Worm (Caenorhabditis elegans) whole organism, L2 larva: ENCODE data around the gene K10B2.4.

ENCODE experiments used
- C34F6.9 ChIP-seq: fragments of 150-350 bp; optimal IDR thresholded peaks from 2 replicates; lab custom pipeline; 2014; ENCODE audit warnings: missing biosample characterization, missing genetic modification characterization
- F13H6.1 ChIP-seq: sonication (generic microtip); optimal IDR thresholded peaks from 2 replicates; lab custom pipeline; 2016; ENCODE audit warnings: missing genetic modification characterization, missing compliant biosample characterization
- Y55F3AM.14 ChIP-seq: fragments of 200-800 bp; sonication (Bioruptor generic); optimal IDR thresholded peaks from 2 replicates; lab custom pipeline; 2018; ENCODE audit warnings: mild to moderate bottlenecking, missing genetic modification characterization, missing compliant biosample characterization
- alr-1 ChIP-seq: fragments of 150-350 bp; optimal IDR thresholded peaks from 2 replicates; lab custom pipeline; 2014; ENCODE audit warnings: missing biosample characterization, missing genetic modification characterization
- aly-2 ChIP-seq: fragments of 150-350 bp; optimal IDR thresholded peaks from 2 replicates; lab custom pipeline; 2014; ENCODE audit warnings: missing biosample characterization, missing genetic modification characterization
- ama-1 ChIP-seq: fragments of 150-350 bp; optimal IDR thresholded peaks from 2 replicates; lab custom pipeline; 2018; ENCODE audit warnings: inconsistent platforms
- blmp-1 ChIP-seq: sonication (generic microtip); optimal IDR thresholded peaks from 2 replicates; lab custom pipeline; 2017; ENCODE audit warnings: missing genetic modification characterization, mild to moderate bottlenecking, missing compliant biosample characterization, antibody characterized with exemption, moderate library complexity; ENCODE audit not compliant: insufficient read depth
- ceh-16 ChIP-seq: fragments of 150-350 bp; optimal IDR thresholded peaks from 2 replicates; lab custom pipeline; 2014; ENCODE audit warnings: missing biosample characterization, missing genetic modification characterization
- ceh-82 ChIP-seq: fragments of 150-350 bp; optimal IDR thresholded peaks from 2 replicates; lab custom pipeline; 2014; ENCODE audit warnings: missing biosample characterization, missing genetic modification characterization
- crh-2 ChIP-seq: sonication (generic microtip); optimal IDR thresholded peaks from 2 replicates; lab custom pipeline; 2017; ENCODE audit warnings: missing biosample characterization, missing genetic modification characterization
- egl-27 ChIP-seq: sonication (generic microtip); optimal IDR thresholded peaks from 3 replicates; lab custom pipeline; 2017; ENCODE audit warnings: missing biosample characterization, missing genetic modification reagents, missing genetic modification characterization
- elt-1 ChIP-seq: fragments of 150-350 bp; optimal IDR thresholded peaks from 2 replicates; lab custom pipeline; 2014; ENCODE audit warnings: missing biosample characterization, missing genetic modification characterization
- elt-3 ChIP-seq: sonication (generic microtip); optimal IDR thresholded peaks from 2 replicates; lab custom pipeline; 2017; ENCODE audit warnings: missing biosample characterization, missing genetic modification characterization
- fos-1 ChIP-seq: fragments of 150-350 bp; optimal IDR thresholded peaks from 2 replicates; lab custom pipeline; 2014; ENCODE audit warnings: missing biosample characterization, missing genetic modification characterization
- gmeb-1 ChIP-seq: fragments of 150-350 bp; optimal IDR thresholded peaks from 2 replicates; lab custom pipeline; 2014; ENCODE audit warnings: missing biosample characterization, missing genetic modification characterization
- lin-11 ChIP-seq: fragments of 150-350 bp; sonication (generic microtip); optimal IDR thresholded peaks from 2 replicates; lab custom pipeline; 2014; ENCODE audit warnings: missing biosample characterization, missing genetic modification characterization, inconsistent platforms, mixed read lengths
- lin-13 ChIP-seq: fragments of 150-350 bp; optimal IDR thresholded peaks from 2 replicates; lab custom pipeline; 2014; ENCODE audit warnings: missing biosample characterization, missing genetic modification reagents, missing genetic modification characterization
- lin-39 ChIP-seq: fragments of 150-350 bp; optimal IDR thresholded peaks from 2 replicates; lab custom pipeline; 2014; ENCODE audit warnings: missing biosample characterization, missing genetic modification reagents, missing genetic modification characterization
- mbf-1 ChIP-seq: sonication (generic microtip); optimal IDR thresholded peaks from 2 replicates; lab custom pipeline; 2017; ENCODE audit warnings: missing biosample characterization, missing genetic modification characterization
- nhr-10 ChIP-seq: sonication (generic microtip); optimal IDR thresholded peaks from 2 replicates; lab custom pipeline; 2017; ENCODE audit warnings: missing biosample characterization, missing genetic modification characterization
- nhr-11 ChIP-seq: fragments of 150-350 bp; optimal IDR thresholded peaks from 2 replicates; lab custom pipeline; 2014; ENCODE audit warnings: missing biosample characterization, missing genetic modification characterization
- nhr-12 ChIP-seq: fragments of 150-350 bp; optimal IDR thresholded peaks from 2 replicates; lab custom pipeline; 2014; ENCODE audit warnings: missing biosample characterization, missing genetic modification characterization
- nhr-21 ChIP-seq: fragments of 150-350 bp; optimal IDR thresholded peaks from 2 replicates; lab custom pipeline; 2014; ENCODE audit warnings: missing biosample characterization, missing genetic modification characterization
- nhr-23 ChIP-seq: fragments of 150-350 bp; optimal IDR thresholded peaks from 2 replicates; lab custom pipeline; 2014; ENCODE audit warnings: missing biosample characterization, missing genetic modification reagents, missing genetic modification characterization
- nhr-237 ChIP-seq: fragments of 150-350 bp; optimal IDR thresholded peaks from 2 replicates; lab custom pipeline; 2014; ENCODE audit warnings: missing biosample characterization, missing genetic modification characterization
- nhr-25 ChIP-seq: fragments of 150-350 bp; sonication (generic microtip); optimal IDR thresholded peaks from 3 replicates; lab custom pipeline; 2014; ENCODE audit warnings: missing biosample characterization, missing genetic modification characterization
- nhr-77 ChIP-seq: fragments of 150-350 bp; optimal IDR thresholded peaks from 2 replicates; lab custom pipeline; 2014; ENCODE audit warnings: missing biosample characterization, missing genetic modification characterization
- peb-1 ChIP-seq: fragments of 150-350 bp; optimal IDR thresholded peaks from 2 replicates; lab custom pipeline; 2014; ENCODE audit warnings: missing biosample characterization, missing genetic modification characterization
- sem-4 ChIP-seq: fragments of 150-350 bp; optimal IDR thresholded peaks from 2 replicates; lab custom pipeline; 2014; ENCODE audit warnings: missing biosample characterization, missing genetic modification reagents, missing genetic modification characterization
- skn-1 ChIP-seq: sonication (generic microtip); optimal IDR thresholded peaks from 2 replicates; lab custom pipeline; 2017; ENCODE audit warnings: missing biosample characterization, missing genetic modification characterization
- sma-3 ChIP-seq: sonication (generic microtip); optimal IDR thresholded peaks from 2 replicates; lab custom pipeline; 2016; ENCODE audit warnings: missing genetic modification reagents, missing genetic modification characterization, missing compliant biosample characterization
- sma-9 ChIP-seq, 2 experiments: fragments of 150-350 bp in 1 of 2; sonication (generic microtip) in 1 of 2; optimal IDR thresholded peaks; 2 replicates each; lab custom pipeline; 2014 to 2016; ENCODE audit warnings: missing genetic modification characterization in 2 of 2, mild to moderate bottlenecking in 1 of 2, missing biosample characterization in 1 of 2, missing compliant biosample characterization in 1 of 2, missing genetic modification reagents in 1 of 2, moderate library complexity in 1 of 2
- unc-39 ChIP-seq: fragments of 150-350 bp; optimal IDR thresholded peaks from 2 replicates; lab custom pipeline; 2014; ENCODE audit warnings: missing biosample characterization, missing genetic modification characterization
- unc-55 ChIP-seq: fragments of 150-350 bp; sonication (generic microtip); optimal IDR thresholded peaks from 3 replicates; lab custom pipeline; 2014; ENCODE audit warnings: missing biosample characterization, missing genetic modification reagents, missing genetic modification characterization
- unc-62 ChIP-seq: fragments of 150-350 bp; optimal IDR thresholded peaks from 2 replicates; lab custom pipeline; 2014; ENCODE audit warnings: missing biosample characterization, missing genetic modification reagents, missing genetic modification characterization
- zag-1 ChIP-seq: fragments of 150-350 bp; optimal IDR thresholded peaks from 2 replicates; lab custom pipeline; 2014; ENCODE audit warnings: missing biosample characterization, missing genetic modification characterization
- ztf-1 ChIP-seq: fragments of 200-800 bp; sonication (Bioruptor generic); conservative IDR thresholded peaks from 2 replicates; pipeline ENCODE4 v1.3.6; 2022; ENCODE audit warnings: missing genetic modification characterization, missing compliant biosample characterization
- ztf-4 ChIP-seq: fragments of 150-350 bp; optimal IDR thresholded peaks from 2 replicates; lab custom pipeline; 2014; ENCODE audit warnings: missing biosample characterization, missing genetic modification characterization

K10B2.4 gene

ce11 chrII:6370110-6370509, 9.4 kb upstream of the K10B2.4 start (continued):
- TF ChIP-seq egl-27 = peak; percentile 56
- TF ChIP-seq, all 48 proteins: peak for 23

ce11 chrII:6366696-6367095, 5.9 kb upstream of the K10B2.4 start, which contains the start of gene ctsa-4.1:
TSS of gene ctsa-4.1 (plus strand) at chrII:6366996.
- TF ChIP-seq ceh-16 (tag; lab: Kevin White, UChicago) = no peak
- no peak for TF ChIP-seq ztf-1
- no peak for TF ChIP-seq F13H6.1 (tag; lab: Kevin White, UChicago)
- TF ChIP-seq elt-3 (tag; lab: Kevin White, UChicago) = no peak
- TF ChIP-seq mbf-1 = no peak
- TF ChIP-seq fos-1 = no peak
- no peak for TF ChIP-seq ceh-82 (tag; lab: Kevin White, UChicago)
- no peak for TF ChIP-seq aly-2 (tag; lab: Kevin White, UChicago)
- TF ChIP-seq nhr-10 (tag; lab: Kevin White, UChicago) = no peak
- no peak for TF ChIP-seq crh-2 (tag; lab: Kevin White, UChicago)
- TF ChIP-seq blmp-1 (tag; lab: Kevin White, UChicago) = no peak
- TF ChIP-seq gmeb-1 (tag; lab: Kevin White, UChicago) = no peak
- TF ChIP-seq ztf-4 (tag; lab: Kevin White, UChicago) = no peak
- TF ChIP-seq alr-1 (tag; lab: Kevin White, UChicago) = no peak
- TF ChIP-seq nhr-12 (tag; lab: Kevin White, UChicago) = no peak
- no peak for TF ChIP-seq skn-1 (tag; lab: Kevin White, UChicago)
- no peak for TF ChIP-seq nhr-21 (tag; lab: Kevin White, UChicago)
- TF ChIP-seq nhr-25 = no peak
- no peak for TF ChIP-seq lin-13
- TF ChIP-seq ama-1 (lab: Kevin White, UChicago) = no peak

DNA sequence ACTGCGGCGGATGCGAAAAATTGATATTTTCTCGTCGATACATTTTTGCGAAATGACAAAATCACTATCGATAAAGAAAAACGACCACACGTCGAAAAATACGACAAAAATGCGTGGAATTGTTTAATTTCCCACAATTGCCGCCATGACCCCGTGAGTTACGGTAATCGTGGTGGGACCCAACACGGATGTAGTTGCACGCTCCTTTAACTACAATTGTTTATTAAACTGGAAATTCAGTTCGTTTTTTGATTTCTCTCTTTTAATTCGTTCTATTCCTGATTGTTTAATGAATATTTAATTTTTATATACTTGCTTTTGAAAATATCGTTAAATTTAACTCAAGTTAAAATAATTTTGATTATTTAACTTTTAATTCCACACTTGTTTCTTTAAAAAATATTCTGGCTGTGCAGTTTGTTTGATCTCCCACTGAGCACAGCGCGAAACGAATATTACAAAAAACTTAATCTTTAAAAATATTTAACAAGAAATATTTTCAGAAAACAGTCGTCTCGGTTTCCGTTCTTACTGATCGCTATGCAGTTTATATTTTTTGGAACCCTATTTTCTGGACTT, 4.6 kb upstream of the K10B2.4 start, which contains the start of the genes ani-2 and clec-88:
TSS of gene ani-2 (minus strand) at position 131 of the 579 bp plus-strand sequence.
TSS of gene clec-88 (plus strand) at position 486 of the 579 bp plus-strand sequence.
- TF ChIP-seq nhr-11 (tag; lab: Kevin White, UChicago) = no peak
- TF ChIP-seq unc-39 (tag; lab: Kevin White, UChicago) = no peak
- no peak for TF ChIP-seq sem-4 (tag; lab: Kevin White, UChicago)
- no peak for TF ChIP-seq C34F6.9 (tag; lab: Kevin White, UChicago)
- no peak for TF ChIP-seq aly-2 (tag; lab: Kevin White, UChicago)
- TF ChIP-seq lin-39 (tag; lab: Kevin White, UChicago) = no peak
- TF ChIP-seq unc-55 = no peak
- TF ChIP-seq egl-27 = no peak
- TF ChIP-seq peb-1 = no peak
- no peak for TF ChIP-seq unc-62
- TF ChIP-seq ztf-4 (tag; lab: Kevin White, UChicago) = no peak
- no peak for TF ChIP-seq nhr-77 (tag; lab: Kevin White, UChicago)
- no peak for TF ChIP-seq ztf-1
- TF ChIP-seq nhr-23 = no peak
- no peak for TF ChIP-seq nhr-237 (tag; lab: Kevin White, UChicago)
- no peak for TF ChIP-seq ceh-82 (tag; lab: Kevin White, UChicago)
- no peak for TF ChIP-seq sma-9 (GFP tag; optimal IDR thresholded peaks at IDR 0.05; lab: Kevin White, UChicago)
- TF ChIP-seq sma-9 (tag; optimal IDR thresholded peaks at IDR 0.05; lab: Kevin White, UChicago) = no peak
- TF ChIP-seq blmp-1 (tag; lab: Kevin White, UChicago) = no peak
- no peak for TF ChIP-seq lin-11
- TF ChIP-seq F13H6.1 (tag; lab: Kevin White, UChicago) = no peak

ce11 chrII:6358905-6359304, 1.9 kb downstream of the K10B2.4 start, which contains the start of gene C32D5.12:
TSS of gene C32D5.12 (minus strand) at chrII:6359005.
- TF ChIP-seq ceh-16 (tag; lab: Kevin White, UChicago) (no peak), alr-1 (tag; lab: Kevin White, UChicago) (no peak), crh-2 (tag; lab: Kevin White, UChicago) (no peak), nhr-10 (tag; lab: Kevin White, UChicago) (no peak), elt-1 (tag; lab: Kevin White, UChicago) (no peak), fos-1 (no peak), zag-1 (tag; lab: Kevin White, UChicago) (no peak), sem-4 (tag; lab: Kevin White, UChicago) (no peak), elt-3 (tag; lab: Kevin White, UChicago) (no peak), unc-39 (tag; lab: Kevin White, UChicago) (no peak), ceh-82 (tag; lab: Kevin White, UChicago) (no peak), sma-3 (no peak), mbf-1 (no peak), Y55F3AM.14 (GFP tag; lab: Kevin White, UChicago) (no peak), nhr-237 (tag; lab: Kevin White, UChicago) (no peak), ztf-1 (no peak), ama-1 (lab: Kevin White, UChicago) (no peak)
